Fruit fly (Drosophila melanogaster) whole organism, prepupa: ENCODE measurements around the gene CG6983.

Experiments used
- CG1621 ChIP-seq: fragments of 200-800 bp; sonication (Bioruptor generic); optimal IDR thresholded peaks from 3 replicates; lab custom pipeline; 2018; ENCODE audit warnings: missing biosample characterization, mild to moderate bottlenecking, missing genetic modification characterization
- CG6792 ChIP-seq: fragments of 200-800 bp; sonication (Bioruptor generic); optimal IDR thresholded peaks from 3 replicates; lab custom pipeline; 2016; ENCODE audit warnings: missing biosample characterization, missing genetic modification characterization
- CG8319 ChIP-seq: fragments of 200-800 bp; sonication (Bioruptor generic); optimal IDR thresholded peaks from 3 replicates; lab custom pipeline; 2016; ENCODE audit warnings: missing biosample characterization, missing genetic modification characterization
- Eip78C ChIP-seq: fragments of 200-800 bp; sonication (Bioruptor generic); peaks from one replicate; lab custom pipeline; 2016; ENCODE audit warnings: missing biosample characterization, missing genetic modification characterization
- Eip93F ChIP-seq: fragments of 200-800 bp; sonication (Bioruptor generic); optimal IDR thresholded peaks from 2 replicates; lab custom pipeline; 2016; ENCODE audit warnings: missing biosample characterization, mild to moderate bottlenecking, missing genetic modification characterization
- Ets21C ChIP-seq: fragments of 200-800 bp; sonication (Bioruptor generic); optimal IDR thresholded peaks from 3 replicates; lab custom pipeline; 2016; ENCODE audit warnings: missing biosample characterization, missing genetic modification characterization
- esn ChIP-seq: fragments of 200-800 bp; sonication (Bioruptor generic); optimal IDR thresholded peaks from 2 replicates; lab custom pipeline; 2016; ENCODE audit warnings: missing biosample characterization, mild to moderate bottlenecking, missing genetic modification characterization, moderate library complexity
- lz ChIP-seq: fragments of 200-800 bp; sonication (Bioruptor generic); optimal IDR thresholded peaks from 3 replicates; lab custom pipeline; 2016; ENCODE audit warnings: missing biosample characterization, missing genetic modification characterization
- svp ChIP-seq: fragments of 200-800 bp; sonication (Bioruptor generic); peaks from one replicate; lab custom pipeline; 2016; ENCODE audit warnings: missing biosample characterization, missing genetic modification characterization
- topi ChIP-seq: fragments of 200-800 bp; sonication (Bioruptor generic); optimal IDR thresholded peaks from 3 replicates; lab custom pipeline; 2016; ENCODE audit warnings: missing biosample characterization, missing genetic modification characterization

dm6 chr3L:8450747-8451146, 1.6 kb upstream of the CG6983 start:
- no peak for TF ChIP-seq svp (GFP tag; lab: Kevin White, UChicago)
- no peak for TF ChIP-seq CG8319 (GFP tag; lab: Kevin White, UChicago)
- no peak for TF ChIP-seq CG1621 (tag; lab: Kevin White, UChicago)
- no peak for TF ChIP-seq esn (GFP tag; lab: Kevin White, UChicago)
- TF ChIP-seq CG6792 = no peak
- no peak for TF ChIP-seq lz (GFP tag; lab: Kevin White, UChicago)
- no peak for TF ChIP-seq topi (GFP tag; lab: Kevin White, UChicago)
- TF ChIP-seq Eip93F (GFP tag; lab: Kevin White, UChicago) = no peak
- no peak for TF ChIP-seq Ets21C (GFP tag; lab: Kevin White, UChicago)
- no peak for TF ChIP-seq Eip78C (GFP tag; lab: Kevin White, UChicago)
